Fruit fly (Drosophila melanogaster) whole organism, prepupa: ENCODE results near the gene CG8519.

Experiments
- Blimp-1 ChIP-seq: fragments of 200-800 bp; sonication (Bioruptor generic); optimal IDR thresholded peaks from 3 replicates; lab custom pipeline; 2017; ENCODE audit warnings: missing biosample characterization, missing genetic modification characterization, mild to moderate bottlenecking, moderate library complexity, missing genetic modification reagents
- CG10631 ChIP-seq: fragments of 200-800 bp; sonication (Bioruptor generic); optimal IDR thresholded peaks from 2 replicates; lab custom pipeline; 2016; ENCODE audit warnings: missing biosample characterization, missing genetic modification characterization
- CG10669 ChIP-seq: fragments of 200-800 bp; sonication (Bioruptor generic); optimal IDR thresholded peaks from 3 replicates; lab custom pipeline; 2018; ENCODE audit warnings: missing biosample characterization, mild to moderate bottlenecking, missing genetic modification characterization, moderate library complexity
- CG11294 ChIP-seq: fragments of 200-800 bp; sonication (Bioruptor generic); IDR thresholded peaks from 2 replicates; pipeline ENCODE4 v1.3.6; 2022; ENCODE audit warnings: missing biosample characterization, missing genetic modification characterization
- CG11762 ChIP-seq: fragments of 200-800 bp; sonication (Bioruptor generic); optimal IDR thresholded peaks from 3 replicates; lab custom pipeline; 2016; ENCODE audit warnings: missing biosample characterization, missing genetic modification characterization; ENCODE audit not compliant: insufficient read depth
- CG11902 ChIP-seq: fragments of 200-800 bp; sonication (Bioruptor generic); optimal IDR thresholded peaks from 3 replicates; lab custom pipeline; 2016; ENCODE audit warnings: missing biosample characterization, missing genetic modification characterization
- CG15336 ChIP-seq: fragments of 200-800 bp; sonication (Bioruptor generic); IDR thresholded peaks from 2 replicates; pipeline ENCODE4 v1.3.6; 2022; ENCODE audit warnings: missing biosample characterization, missing genetic modification characterization
- CG1621 ChIP-seq: fragments of 200-800 bp; sonication (Bioruptor generic); optimal IDR thresholded peaks from 3 replicates; lab custom pipeline; 2018; ENCODE audit warnings: missing biosample characterization, mild to moderate bottlenecking, missing genetic modification characterization
- CG16779 ChIP-seq: fragments of 200-800 bp; sonication (Bioruptor generic); optimal IDR thresholded peaks from 3 replicates; lab custom pipeline; 2017; ENCODE audit warnings: missing biosample characterization, mild to moderate bottlenecking, missing genetic modification characterization
- CG3032 ChIP-seq: fragments of 200-800 bp; optimal IDR thresholded peaks from 2 replicates; lab custom pipeline; 2019; ENCODE audit warnings: missing biosample characterization, mild to moderate bottlenecking, missing genetic modification characterization, moderate library complexity
- CG32006 ChIP-seq: fragments of 200-800 bp; sonication (Bioruptor generic); optimal IDR thresholded peaks from 3 replicates; lab custom pipeline; 2017; ENCODE audit warnings: missing biosample characterization, mild to moderate bottlenecking, missing genetic modification characterization
- CG34406 ChIP-seq: fragments of 200-800 bp; sonication (Bioruptor generic); optimal IDR thresholded peaks from 3 replicates; lab custom pipeline; 2016; ENCODE audit warnings: missing biosample characterization, missing genetic modification characterization
- CG3919 ChIP-seq: fragments of 200-800 bp; sonication (Bioruptor generic); optimal IDR thresholded peaks from 3 replicates; lab custom pipeline; 2016; ENCODE audit warnings: missing biosample characterization, missing genetic modification characterization
- CG4318 ChIP-seq: fragments of 200-800 bp; sonication (Bioruptor generic); optimal IDR thresholded peaks from 3 replicates; lab custom pipeline; 2017; ENCODE audit warnings: missing biosample characterization, mild to moderate bottlenecking, missing genetic modification characterization
- CG6163 ChIP-seq: fragments of 200-800 bp; sonication (Bioruptor generic); IDR thresholded peaks from 3 replicates; pipeline ENCODE4 v1.3.6; 2022; ENCODE audit warnings: missing biosample characterization, missing genetic modification characterization
- CG6276 ChIP-seq: fragments of 200-800 bp; sonication (Bioruptor generic); optimal IDR thresholded peaks from 2 replicates; lab custom pipeline; 2017; ENCODE audit warnings: missing biosample characterization, mild to moderate bottlenecking, missing genetic modification characterization
- CG6792 ChIP-seq: fragments of 200-800 bp; sonication (Bioruptor generic); optimal IDR thresholded peaks from 3 replicates; lab custom pipeline; 2016; ENCODE audit warnings: missing biosample characterization, missing genetic modification characterization
- CG6854 ChIP-seq: fragments of 200-800 bp; sonication (Bioruptor generic); optimal IDR thresholded peaks from 2 replicates; lab custom pipeline; 2017; ENCODE audit warnings: missing biosample characterization, mild to moderate bottlenecking, missing genetic modification characterization
- CG7368 ChIP-seq: fragments of 200-800 bp; sonication (Bioruptor generic); optimal IDR thresholded peaks from 3 replicates; lab custom pipeline; 2016; ENCODE audit warnings: missing biosample characterization, missing genetic modification characterization
- CG8119 ChIP-seq: fragments of 200-800 bp; sonication (Bioruptor generic); IDR thresholded peaks from 3 replicates; pipeline ENCODE4 v1.3.6; 2022; ENCODE audit warnings: missing biosample characterization, missing genetic modification characterization
- CG8319 ChIP-seq: fragments of 200-800 bp; sonication (Bioruptor generic); optimal IDR thresholded peaks from 3 replicates; lab custom pipeline; 2016; ENCODE audit warnings: missing biosample characterization, missing genetic modification characterization
- Eip75B ChIP-seq: fragments of 200-800 bp; sonication (Bioruptor generic); optimal IDR thresholded peaks from 3 replicates; lab custom pipeline; 2016; ENCODE audit warnings: missing biosample characterization, missing genetic modification characterization
- Eip78C ChIP-seq: fragments of 200-800 bp; sonication (Bioruptor generic); peaks from one replicate; lab custom pipeline; 2016; ENCODE audit warnings: missing biosample characterization, missing genetic modification characterization
- Eip93F ChIP-seq: fragments of 200-800 bp; sonication (Bioruptor generic); optimal IDR thresholded peaks from 2 replicates; lab custom pipeline; 2016; ENCODE audit warnings: missing biosample characterization, mild to moderate bottlenecking, missing genetic modification characterization
- Ets21C ChIP-seq: fragments of 200-800 bp; sonication (Bioruptor generic); optimal IDR thresholded peaks from 3 replicates; lab custom pipeline; 2016; ENCODE audit warnings: missing biosample characterization, missing genetic modification characterization
- Gug ChIP-seq: fragments of 200-800 bp; sonication (Bioruptor generic); IDR thresholded peaks from 2 replicates; pipeline ENCODE4 v1.3.6; 2022; ENCODE audit warnings: missing biosample characterization, missing genetic modification characterization
- Hr38 ChIP-seq: sonication (Bioruptor generic); optimal IDR thresholded peaks from 2 replicates; lab custom pipeline; 2016; ENCODE audit warnings: missing biosample characterization, missing genetic modification characterization
- Hr39 ChIP-seq: fragments of 200-800 bp; sonication (Bioruptor generic); optimal IDR thresholded peaks from 2 replicates; lab custom pipeline; 2016; ENCODE audit warnings: missing biosample characterization, missing genetic modification characterization
- OdsH ChIP-seq: fragments of 200-800 bp; sonication (Bioruptor generic); optimal IDR thresholded peaks from 3 replicates; lab custom pipeline; 2016; ENCODE audit warnings: missing biosample characterization, missing genetic modification characterization
- Sox14 ChIP-seq: fragments of 200-800 bp; sonication (Bioruptor generic); optimal IDR thresholded peaks from 3 replicates; lab custom pipeline; 2016; ENCODE audit warnings: missing biosample characterization, missing genetic modification characterization
- achi ChIP-seq: fragments of 200-800 bp; sonication (Bioruptor generic); optimal IDR thresholded peaks from 3 replicates; lab custom pipeline; 2016; ENCODE audit warnings: missing biosample characterization, missing genetic modification characterization
- acj6 ChIP-seq: fragments of 200-800 bp; sonication (Bioruptor generic); optimal IDR thresholded peaks from 3 replicates; lab custom pipeline; 2016; ENCODE audit warnings: missing biosample characterization, missing genetic modification characterization
- dac ChIP-seq: fragments of 200-800 bp; sonication (Bioruptor generic); optimal IDR thresholded peaks from 2 replicates; lab custom pipeline; 2017; ENCODE audit warnings: missing biosample characterization, mild to moderate bottlenecking, missing genetic modification characterization
- eg ChIP-seq: fragments of 200-800 bp; sonication (Bioruptor generic); IDR thresholded peaks from 3 replicates; pipeline ENCODE4 v1.3.6; 2022; ENCODE audit warnings: missing biosample characterization, missing genetic modification characterization
- esn ChIP-seq: fragments of 200-800 bp; sonication (Bioruptor generic); optimal IDR thresholded peaks from 2 replicates; lab custom pipeline; 2016; ENCODE audit warnings: missing biosample characterization, mild to moderate bottlenecking, missing genetic modification characterization, moderate library complexity
- fd59A ChIP-seq: fragments of 200-800 bp; sonication (Bioruptor generic); optimal IDR thresholded peaks from 2 replicates; lab custom pipeline; 2017; ENCODE audit warnings: missing biosample characterization, mild to moderate bottlenecking, missing genetic modification characterization, missing genetic modification reagents
- fd85E ChIP-seq: fragments of 200-800 bp; sonication (Bioruptor generic); optimal IDR thresholded peaks from 3 replicates; lab custom pipeline; 2016; ENCODE audit warnings: missing biosample characterization, missing genetic modification characterization
- lz ChIP-seq: fragments of 200-800 bp; sonication (Bioruptor generic); optimal IDR thresholded peaks from 3 replicates; lab custom pipeline; 2016; ENCODE audit warnings: missing biosample characterization, missing genetic modification characterization
- pdm3 ChIP-seq: fragments of 200-800 bp; sonication (Bioruptor generic); optimal IDR thresholded peaks from 3 replicates; lab custom pipeline; 2016; ENCODE audit warnings: missing biosample characterization, missing genetic modification characterization
- salr ChIP-seq, 2 experiments: fragments of 200-800 bp; sonication (Bioruptor generic); optimal IDR thresholded peaks; 3 replicates each; lab custom pipeline; 2016 to 2018; ENCODE audit warnings: missing biosample characterization in 2 of 2, missing genetic modification characterization in 2 of 2, mild to moderate bottlenecking in 1 of 2

The CG8519 gene

DNA sequence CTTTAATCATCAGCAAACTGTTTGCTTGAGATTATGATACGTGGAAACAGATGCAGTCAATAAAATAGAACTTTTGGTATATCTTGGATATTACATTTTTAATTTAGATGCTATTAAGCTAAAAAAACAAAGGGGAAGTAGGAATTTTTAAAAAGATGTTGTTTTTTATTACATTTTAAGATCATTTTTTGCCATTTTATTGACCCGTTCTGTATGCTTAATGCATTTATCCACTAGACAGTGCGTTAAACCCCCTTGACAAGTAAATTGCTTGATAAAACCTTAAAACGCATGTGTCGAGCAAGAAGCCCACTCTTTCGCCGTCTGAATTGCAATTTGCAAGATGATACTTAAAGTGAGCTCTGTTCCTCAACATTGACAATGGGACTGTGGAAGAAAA, 11.5 kb upstream of the CG8519 start (continued):
- TF ChIP-seq lz (GFP tag; lab: Kevin White, UChicago), result no peak
- TF ChIP-seq CG6276, result no peak
- TF ChIP-seq OdsH, result peak; percentile 29
- TF ChIP-seq Eip75B, result no peak
- no peak for TF ChIP-seq CG8319 (GFP tag; lab: Kevin White, UChicago)
- TF ChIP-seq CG10631 (GFP tag; lab: Kevin White, UChicago), result peak; percentile 25
- no peak for TF ChIP-seq Blimp-1
- TF ChIP-seq CG6792, result no peak
- TF ChIP-seq Sox14 (GFP tag; lab: Kevin White, UChicago), result no peak
- TF ChIP-seq fd59A (GFP tag; lab: Kevin White, UChicago), result no peak
- TF ChIP-seq CG11762, result no peak
- no peak for TF ChIP-seq CG16779 (tag; lab: Kevin White, UChicago)
- no peak for TF ChIP-seq CG3919 (GFP tag; lab: Kevin White, UChicago)
- TF ChIP-seq CG7368 (GFP tag; lab: Kevin White, UChicago), result no peak
- TF ChIP-seq fd85E, result no peak
- no peak for TF ChIP-seq Hr38 (GFP tag; lab: Kevin White, UChicago)
- peak; percentile 6 for TF ChIP-seq achi (GFP tag; lab: Kevin White, UChicago)
- TF ChIP-seq Hr39, result no peak
- TF ChIP-seq CG3032, result no peak
- TF ChIP-seq CG34406 (GFP tag; lab: Kevin White, UChicago), result no peak
- TF ChIP-seq dac, result no peak
- no peak for TF ChIP-seq CG6854 (GFP tag; lab: Kevin White, UChicago)
- TF ChIP-seq salr (GFP tag; optimal IDR thresholded peaks at IDR 0.05; lab: Kevin White, UChicago), result peak in 1 of 2 experiments; percentile 34
- 0 out of 3 replicates have a peak, but pooled peaks have one; percentile 28 for TF ChIP-seq CG6163 (GFP tag; lab: Robert Waterston, UW)
- TF ChIP-seq Eip78C (GFP tag; lab: Kevin White, UChicago), result peak; percentile 26
- TF ChIP-seq esn (GFP tag; lab: Kevin White, UChicago), result no peak
- TF ChIP-seq Eip93F, result no peak
- no peak for TF ChIP-seq CG4318 (GFP tag; lab: Kevin White, UChicago)
- no peak for TF ChIP-seq Ets21C (GFP tag; lab: Kevin White, UChicago)
- TF ChIP-seq CG11902 (GFP tag; lab: Kevin White, UChicago), result no peak
- TF ChIP-seq CG15336 (GFP tag; lab: Robert Waterston, UW), result peak; percentile 48
- no peak for TF ChIP-seq CG10669 (GFP tag; lab: Kevin White, UChicago)

dm6 chr3L:6694181-6694580, 10.5 kb upstream of the CG8519 start:
- TF ChIP-seq CG6276 (no peak), fd85E (no peak), CG16779 (tag; lab: Kevin White, UChicago) (no peak), acj6 (GFP tag; lab: Kevin White, UChicago) (no peak), eg (GFP tag; lab: Robert Waterston, UW) (no peak), pdm3 (GFP tag; lab: Kevin White, UChicago) (no peak), CG8119 (no peak), Ets21C (GFP tag; lab: Kevin White, UChicago) (no peak), CG6792 (no peak), CG11294 (GFP tag; lab: Robert Waterston, UW) (no peak), Gug (GFP tag; lab: Robert Waterston, UW) (no peak), dac (no peak), Eip78C (GFP tag; lab: Kevin White, UChicago) (no peak), CG1621 (tag; lab: Kevin White, UChicago) (no peak), CG32006 (GFP tag; lab: Kevin White, UChicago) (no peak), Hr39 (no peak)
- TF ChIP-seq, all 60 proteins: peak for 0

dm6 chr3L:6697353-6697752, 7.3 kb upstream of the CG8519 start:
- TF ChIP-seq salr (GFP tag; optimal IDR thresholded peaks at IDR 0.05; lab: Kevin White, UChicago) (no peak), Ets21C (GFP tag; lab: Kevin White, UChicago) (no peak)
